4 worm cellular contexts compared by ENCODE assay signal in genomic region chrIII:2159152-2159551, ce11.
TF ChIP-seq lines count a peak whose summit lies in the region.

No protein-coding gene starts in this region.

TF ChIP-seq in whole organism, L3 larva, 47 proteins besides CTCF, POLR2A, EP300 and RAD21:
- TF ChIP-seq pha-4 (tag; optimal IDR thresholded peaks at IDR 0.05; lab: Kevin White, UChicago) (peak; percentile 41), ama-1 (optimal IDR thresholded peaks at IDR 0.05; lab: Kevin White, UChicago) (no peak), pqm-1 (tag; optimal IDR thresholded peaks at IDR 0.05; lab: Kevin White, UChicago) (no peak), lin-39 (tag; optimal IDR thresholded peaks at IDR 0.05; lab: Kevin White, UChicago) (peak; percentile 6)
TF ChIP-seq in whole organism, L3 larva: peak in this region for 2.

TF ChIP-seq in whole organism, L4 larva, 104 proteins besides CTCF, POLR2A, EP300 and RAD21 (continues in another document):
- TF ChIP-seq skn-1 (tag; optimal IDR thresholded peaks at IDR 0.05; lab: Kevin White, UChicago) (no peak), mep-1 (tag; optimal IDR thresholded peaks at IDR 0.05; lab: Kevin White, UChicago) (peak; percentile 9), hif-1 (tag; optimal IDR thresholded peaks at IDR 0.05; lab: Kevin White, UChicago) (no peak), ama-1 (optimal IDR thresholded peaks at IDR 0.05; lab: Kevin White, UChicago) (no peak), php-3 (GFP tag; IDR thresholded peaks at IDR 0.05; lab: Robert Waterston, UW) (no peak), F44E2.7 (GFP tag; IDR thresholded peaks at IDR 0.05; lab: Robert Waterston, UW) (no peak), mdt-29 (GFP tag; IDR thresholded peaks at IDR 0.05; lab: Robert Waterston, UW) (no peak), nhr-76 (tag; optimal IDR thresholded peaks at IDR 0.05; lab: Kevin White, UChicago) (no peak), lir-3 (tag; optimal IDR thresholded peaks at IDR 0.05; lab: Kevin White, UChicago) (no peak), nhr-6 (tag; optimal IDR thresholded peaks at IDR 0.05; lab: Kevin White, UChicago) (peak; percentile 6), fkh-10 (GFP tag; optimal IDR thresholded peaks at IDR 0.05; lab: Kevin White, UChicago) (no peak), hlh-30 (tag; optimal IDR thresholded peaks at IDR 0.05; lab: Kevin White, UChicago; ENCODE audit: insufficient read depth) (peak; percentile 22), set-16 (GFP tag; IDR thresholded peaks at IDR 0.05; lab: Robert Waterston, UW) (no peak), mes-2 (tag; optimal IDR thresholded peaks at IDR 0.05; lab: Kevin White, UChicago; ENCODE audit: poor library complexity, severe bottlenecking) (peak; percentile 34), lin-39 (tag; optimal IDR thresholded peaks at IDR 0.05; lab: Kevin White, UChicago) (no peak), hlh-11 (tag; optimal IDR thresholded peaks at IDR 0.05; lab: Kevin White, UChicago) (peak; percentile 37), F26F4.8 (GFP tag; conservative IDR thresholded peaks at IDR 0.05; lab: Robert Waterston, UW) (no peak), egl-43 (GFP tag; IDR thresholded peaks at IDR 0.05; lab: Robert Waterston, UW) (no peak), F37D6.2 (tag; optimal IDR thresholded peaks at IDR 0.05; lab: Kevin White, UChicago) (no peak), F49E8.2 (tag; optimal IDR thresholded peaks at IDR 0.05; lab: Kevin White, UChicago; ENCODE audit: borderline replicate concordance) (no peak), daf-12 (tag; optimal IDR thresholded peaks at IDR 0.05; lab: Kevin White, UChicago) (no peak), ceh-28 (tag; optimal IDR thresholded peaks at IDR 0.05; lab: Kevin White, UChicago) (no peak), ceh-20 (GFP tag; IDR thresholded peaks at IDR 0.05; lab: Robert Waterston, UW) (no peak), saeg-2 (GFP tag; IDR thresholded peaks at IDR 0.05; lab: Robert Waterston, UW) (no peak), dve-1 (tag; optimal IDR thresholded peaks at IDR 0.05; lab: Kevin White, UChicago; ENCODE audit: insufficient read depth) (no peak), R02D3.7 (tag; optimal IDR thresholded peaks at IDR 0.05; lab: Kevin White, UChicago) (no peak), snpc-1.2 (GFP tag; IDR thresholded peaks at IDR 0.05; lab: Robert Waterston, UW) (no peak), unc-62 (GFP tag; optimal IDR thresholded peaks at IDR 0.05 in 1 of 2; lab: Kevin White, UChicago) (peak in 1 of 2 experiments; percentile 77), unc-62 (tag; optimal IDR thresholded peaks at IDR 0.05; lab: Kevin White, UChicago) (no peak), spr-3 (GFP tag; optimal IDR thresholded peaks at IDR 0.05; lab: Kevin White, UChicago) (no peak)

TF ChIP-seq in whole organism, late embryonic, 69 proteins besides CTCF, POLR2A, EP300 and RAD21:
- TF ChIP-seq ahr-1 (tag; optimal IDR thresholded peaks at IDR 0.05; lab: Kevin White, UChicago): no peak
- no peak for TF ChIP-seq ceh-2 (tag; optimal IDR thresholded peaks at IDR 0.05; lab: Kevin White, UChicago)
- TF ChIP-seq tbx-2 (tag; optimal IDR thresholded peaks at IDR 0.05; lab: Kevin White, UChicago): peak; percentile 2
- TF ChIP-seq ceh-6 (GFP tag; optimal IDR thresholded peaks at IDR 0.05; lab: Kevin White, UChicago): no peak

TF ChIP-seq in whole organism, mixed stage, embryonic, 35 proteins besides CTCF, POLR2A, EP300 and RAD21:
- no peak for TF ChIP-seq tbx-8 (GFP tag; optimal IDR thresholded peaks at IDR 0.05; lab: Kevin White, UChicago)
- peak; percentile 47 for TF ChIP-seq cnd-1 (tag; optimal IDR thresholded peaks at IDR 0.05; lab: Kevin White, UChicago)
- TF ChIP-seq ces-1 (GFP tag; optimal IDR thresholded peaks at IDR 0.05; lab: Kevin White, UChicago): no peak
- no peak for TF ChIP-seq elt-1 (tag; optimal IDR thresholded peaks at IDR 0.05; lab: Kevin White, UChicago; ENCODE audit: borderline replicate concordance, insufficient read depth)
- no peak for TF ChIP-seq unc-62 (GFP tag; optimal IDR thresholded peaks at IDR 0.05; lab: Kevin White, UChicago)
- no peak for TF ChIP-seq ceh-39 (tag; optimal IDR thresholded peaks at IDR 0.05; lab: Kevin White, UChicago)
- peak; percentile 95 for TF ChIP-seq zip-8 (tag; optimal IDR thresholded peaks at IDR 0.05; lab: Kevin White, UChicago)
- TF ChIP-seq nhr-237 (tag; optimal IDR thresholded peaks at IDR 0.05; lab: Kevin White, UChicago): no peak
- no peak for TF ChIP-seq sptf-1 (tag; optimal IDR thresholded peaks at IDR 0.05; lab: Kevin White, UChicago)
- no peak for TF ChIP-seq unc-120 (tag; optimal IDR thresholded peaks at IDR 0.05; lab: Kevin White, UChicago; ENCODE audit: poor library complexity, severe bottlenecking)
- no peak for TF ChIP-seq bed-3 (GFP tag; optimal IDR thresholded peaks at IDR 0.05; lab: Kevin White, UChicago)
- peak; percentile 63 for TF ChIP-seq nhr-2 (tag; optimal IDR thresholded peaks at IDR 0.05; lab: Kevin White, UChicago)
- TF ChIP-seq mep-1 (tag; optimal IDR thresholded peaks at IDR 0.05; lab: Kevin White, UChicago): no peak
- TF ChIP-seq unc-39 (tag; optimal IDR thresholded peaks at IDR 0.05; lab: Kevin White, UChicago): no peak
- no peak for TF ChIP-seq mls-2 (tag; optimal IDR thresholded peaks at IDR 0.05; lab: Kevin White, UChicago)
- TF ChIP-seq drap-1 (GFP tag; optimal IDR thresholded peaks at IDR 0.05; lab: Kevin White, UChicago): no peak
- peak; percentile 6 for TF ChIP-seq lin-13 (tag; optimal IDR thresholded peaks at IDR 0.05; lab: Kevin White, UChicago)
- peak; percentile 13 for TF ChIP-seq hlh-1 (tag; optimal IDR thresholded peaks at IDR 0.05; lab: Kevin White, UChicago)
